ENCODE assay signal across 1 fruit fly cellular context in genomic region chrX:6533101-6533636, dm6.
TF ChIP-seq lines count a peak whose summit lies in the region.

RpL7A (minus strand) TSS chrX:6533348.

TF ChIP-seq in whole organism, embryonic, 481 proteins besides CTCF, POLR2A, EP300 and RAD21 (continued from another document and continues in another):
- TF ChIP-seq CG6813 (GFP tag; optimal IDR thresholded peaks at IDR 0.05; lab: Kevin White, UChicago), result peak; percentile 51
- peak; percentile 22 for TF ChIP-seq CG4854 (GFP tag; optimal IDR thresholded peaks at IDR 0.05; lab: Kevin White, UChicago)
- peak; percentile 19; the same call in 1 of the 2 replicates for TF ChIP-seq CG4360 (GFP tag; IDR thresholded peaks at IDR 0.05; lab: Robert Waterston, UW)
- peak; percentile 35; the same call in 1 of the 2 replicates for TF ChIP-seq Dref (GFP tag; IDR thresholded peaks at IDR 0.05; lab: Robert Waterston, UW)
- TF ChIP-seq CG10654 (GFP tag; optimal IDR thresholded peaks at IDR 0.05; lab: Kevin White, UChicago), result peak; percentile 39
- TF ChIP-seq mam (GFP tag; optimal IDR thresholded peaks at IDR 0.05; lab: Kevin White, UChicago), result peak; percentile 17
- peak; percentile 59 for TF ChIP-seq CG12236 (GFP tag; optimal IDR thresholded peaks at IDR 0.05; lab: Kevin White, UChicago)
- TF ChIP-seq jigr1 (GFP tag; IDR thresholded peaks at IDR 0.05; lab: Robert Waterston, UW), result no peak
- TF ChIP-seq Hr78 (GFP tag; optimal IDR thresholded peaks at IDR 0.05; lab: Kevin White, UChicago), result no peak
- no peak for TF ChIP-seq CG10147 (GFP tag; optimal IDR thresholded peaks at IDR 0.05; lab: Kevin White, UChicago)
- peak; percentile 6 for TF ChIP-seq Max (GFP tag; optimal IDR thresholded peaks at IDR 0.05; lab: Kevin White, UChicago)
- TF ChIP-seq CG9817 (tag; optimal IDR thresholded peaks at IDR 0.05; lab: Kevin White, UChicago), result peak; percentile 25
- no peak for TF ChIP-seq tna (GFP tag; IDR thresholded peaks at IDR 0.05; lab: Robert Waterston, UW; ENCODE audit: partially characterized antibody)
- TF ChIP-seq cad (GFP tag; optimal IDR thresholded peaks at IDR 0.05; lab: Kevin White, UChicago), result no peak
- peak; percentile 27 for TF ChIP-seq Spps (tag; optimal IDR thresholded peaks at IDR 0.05; lab: Kevin White, UChicago)
- TF ChIP-seq CG17385 (GFP tag; optimal IDR thresholded peaks at IDR 0.05; lab: Kevin White, UChicago), result peak; percentile 69
- TF ChIP-seq CG2202 (tag; optimal IDR thresholded peaks at IDR 0.05; lab: Kevin White, UChicago), result peak; percentile 65
- peak; percentile 48 for TF ChIP-seq Mad (GFP tag; optimal IDR thresholded peaks at IDR 0.05; lab: Kevin White, UChicago)
- peak; percentile 60 for TF ChIP-seq CG11723 (GFP tag; optimal IDR thresholded peaks at IDR 0.05; lab: Kevin White, UChicago)
- TF ChIP-seq CG31365 (tag; optimal IDR thresholded peaks at IDR 0.05; lab: Kevin White, UChicago), result peak; percentile 61
- TF ChIP-seq Camta (GFP tag; optimal IDR thresholded peaks at IDR 0.05; lab: Kevin White, UChicago), result peak; percentile 41
- TF ChIP-seq CG11085 (GFP tag; IDR thresholded peaks at IDR 0.05; lab: Robert Waterston, UW), result peak; percentile 45; the same call in 1 of the 2 replicates
- peak; percentile 17 to 46 for TF ChIP-seq chif (GFP tag; optimal IDR thresholded peaks at IDR 0.05; lab: Kevin White, UChicago)
- TF ChIP-seq slbo (GFP tag; IDR thresholded peaks at IDR 0.05; lab: Robert Waterston, UW), result peak; percentile 64
- peak; percentile 87 for TF ChIP-seq Hmr (GFP tag; optimal IDR thresholded peaks at IDR 0.05; lab: Kevin White, UChicago)
- peak; percentile 28 for TF ChIP-seq CG4820 (GFP tag; optimal IDR thresholded peaks at IDR 0.05; lab: Kevin White, UChicago)
- peak; percentile 13 for TF ChIP-seq CG10979 (tag; optimal IDR thresholded peaks at IDR 0.05; lab: Kevin White, UChicago)
- no peak for TF ChIP-seq Ada2b (GFP tag; IDR thresholded peaks at IDR 0.05; lab: Robert Waterston, UW)
- TF ChIP-seq CG17829 (tag; optimal IDR thresholded peaks at IDR 0.05; lab: Kevin White, UChicago), result peak; percentile 23
- TF ChIP-seq grn (GFP tag; optimal IDR thresholded peaks at IDR 0.05; lab: Kevin White, UChicago), result no peak
- TF ChIP-seq pzg (GFP tag; optimal IDR thresholded peaks at IDR 0.05; lab: Kevin White, UChicago), result peak; percentile 60
- no peak for TF ChIP-seq Sry-β (GFP tag; optimal IDR thresholded peaks at IDR 0.05; lab: Kevin White, UChicago)
- TF ChIP-seq CG4282 (GFP tag; optimal IDR thresholded peaks at IDR 0.05; lab: Kevin White, UChicago), result peak; percentile 32
- peak in 1 of 2 experiments; percentile 61 for TF ChIP-seq dpn (GFP tag; optimal IDR thresholded peaks at IDR 0.05; lab: Kevin White, UChicago)
- TF ChIP-seq pros (GFP tag; optimal IDR thresholded peaks at IDR 0.05; lab: Kevin White, UChicago), result no peak
- TF ChIP-seq kah (GFP tag; optimal IDR thresholded peaks at IDR 0.05; lab: Kevin White, UChicago), result peak; percentile 42
- TF ChIP-seq tin (GFP tag; optimal IDR thresholded peaks at IDR 0.05; lab: Kevin White, UChicago), result peak; percentile 28
- peak; percentile 61 for TF ChIP-seq CG8089 (GFP tag; optimal IDR thresholded peaks at IDR 0.05; lab: Kevin White, UChicago)
- no peak for TF ChIP-seq CG3726 (GFP tag; IDR thresholded peaks at IDR 0.05; lab: Robert Waterston, UW)
- TF ChIP-seq Kr (GFP tag; optimal IDR thresholded peaks at IDR 0.05; lab: Kevin White, UChicago), result no peak
- peak; percentile 57 for TF ChIP-seq NK7.1 (GFP tag; optimal IDR thresholded peaks at IDR 0.05; lab: Kevin White, UChicago)
- peak; percentile 30 for TF ChIP-seq twi (tag; optimal IDR thresholded peaks at IDR 0.05; lab: Kevin White, UChicago)
- peak; percentile 25 for TF ChIP-seq trem (tag; optimal IDR thresholded peaks at IDR 0.05; lab: Kevin White, UChicago)
- TF ChIP-seq CG9797 (GFP tag; optimal IDR thresholded peaks at IDR 0.05; lab: Kevin White, UChicago), result peak; percentile 75
- TF ChIP-seq Meics (GFP tag; optimal IDR thresholded peaks at IDR 0.05; lab: Kevin White, UChicago), result peak; percentile 82
- peak; percentile 46 for TF ChIP-seq CG18011 (GFP tag; optimal IDR thresholded peaks at IDR 0.05; lab: Kevin White, UChicago)
- 0 out of 3 replicates have a peak, but pooled peaks have one; percentile 44 for TF ChIP-seq CG14050 (GFP tag; IDR thresholded peaks at IDR 0.05; lab: Robert Waterston, UW)
- no peak for TF ChIP-seq chinmo (GFP tag; IDR thresholded peaks at IDR 0.05; lab: Robert Waterston, UW; ENCODE audit: partially characterized antibody)
- peak; percentile 57 for TF ChIP-seq nau (GFP tag; optimal IDR thresholded peaks at IDR 0.05; lab: Kevin White, UChicago)
- TF ChIP-seq pho (GFP tag; optimal IDR thresholded peaks at IDR 0.05; lab: Kevin White, UChicago), result peak; percentile 14
- peak; percentile 34 for TF ChIP-seq dmrt11E (tag; optimal IDR thresholded peaks at IDR 0.05; lab: Kevin White, UChicago)
- peak; percentile 71 for TF ChIP-seq BtbVII (GFP tag; optimal IDR thresholded peaks at IDR 0.05; lab: Kevin White, UChicago)
- TF ChIP-seq corto (GFP tag; optimal IDR thresholded peaks at IDR 0.05; lab: Kevin White, UChicago), result no peak
- TF ChIP-seq CG4617 (GFP tag; optimal IDR thresholded peaks at IDR 0.05; lab: Kevin White, UChicago; ENCODE audit: borderline replicate concordance), result peak; percentile 3
- TF ChIP-seq Hr39 (optimal IDR thresholded peaks at IDR 0.05; lab: Kevin White, UChicago), result no peak
- peak; percentile 31 for TF ChIP-seq CG18764 (GFP tag; optimal IDR thresholded peaks at IDR 0.05; lab: Kevin White, UChicago)
- TF ChIP-seq CG12659 (GFP tag; optimal IDR thresholded peaks at IDR 0.05; lab: Kevin White, UChicago), result peak; percentile 74
- TF ChIP-seq klu (GFP tag; IDR thresholded peaks at IDR 0.05; lab: Robert Waterston, UW), result no peak
- peak; percentile 80 for TF ChIP-seq Rfx (GFP tag; IDR thresholded peaks at IDR 0.05; lab: Robert Waterston, UW)
- TF ChIP-seq D (optimal IDR thresholded peaks at IDR 0.05; lab: Kevin White, UChicago), result no peak
- TF ChIP-seq D (GFP tag; optimal IDR thresholded peaks at IDR 0.05; lab: Kevin White, UChicago), result peak; percentile 51
- peak; percentile 66 for TF ChIP-seq scrt (GFP tag; optimal IDR thresholded peaks at IDR 0.05; lab: Kevin White, UChicago)
- peak; percentile 46 for TF ChIP-seq CG3163 (GFP tag; optimal IDR thresholded peaks at IDR 0.05; lab: Kevin White, UChicago)
- no peak for TF ChIP-seq D19A (tag; optimal IDR thresholded peaks at IDR 0.05; lab: Kevin White, UChicago)
- peak; percentile 87 for TF ChIP-seq caup (GFP tag; optimal IDR thresholded peaks at IDR 0.05; lab: Kevin White, UChicago; ENCODE audit: severe bottlenecking)
- TF ChIP-seq CG33213 (GFP tag; optimal IDR thresholded peaks at IDR 0.05; lab: Kevin White, UChicago), result peak; percentile 62
- TF ChIP-seq HLH4C (GFP tag; IDR thresholded peaks at IDR 0.05; lab: Robert Waterston, UW; ENCODE audit: partially characterized antibody), result no peak
- peak; percentile 89 for TF ChIP-seq MTF-1 (GFP tag; optimal IDR thresholded peaks at IDR 0.05; lab: Kevin White, UChicago; ENCODE audit: borderline replicate concordance)
- TF ChIP-seq jing (GFP tag; optimal IDR thresholded peaks at IDR 0.05; lab: Kevin White, UChicago), result no peak
- TF ChIP-seq ato (GFP tag; IDR thresholded peaks at IDR 0.05; lab: Robert Waterston, UW; ENCODE audit: partially characterized antibody), result no peak
- TF ChIP-seq CG2889 (GFP tag; IDR thresholded peaks at IDR 0.05; lab: Robert Waterston, UW), result no peak
- peak; percentile 74 for TF ChIP-seq Asciz (GFP tag; optimal IDR thresholded peaks at IDR 0.05; lab: Kevin White, UChicago)
- TF ChIP-seq YL-1 (GFP tag; optimal IDR thresholded peaks at IDR 0.05; lab: Kevin White, UChicago), result peak; percentile 88
- peak; percentile 10 for TF ChIP-seq CG12744 (GFP tag; optimal IDR thresholded peaks at IDR 0.05; lab: Kevin White, UChicago)
- TF ChIP-seq chm (GFP tag; IDR thresholded peaks at IDR 0.05; lab: Robert Waterston, UW), result peak; percentile 88
- no peak for TF ChIP-seq Opbp (GFP tag; IDR thresholded peaks at IDR 0.05; lab: Robert Waterston, UW; ENCODE audit: partially characterized antibody)
- TF ChIP-seq CG10959 (GFP tag; IDR thresholded peaks at IDR 0.05; lab: Robert Waterston, UW), result 0 out of 2 replicates have a peak, but pooled peaks have one; percentile 43
- peak; percentile 76 for TF ChIP-seq Lhr (GFP tag; optimal IDR thresholded peaks at IDR 0.05; lab: Kevin White, UChicago)
- TF ChIP-seq Sox100B (GFP tag; optimal IDR thresholded peaks at IDR 0.05; lab: Kevin White, UChicago), result peak; percentile 65
- peak; percentile 57 for TF ChIP-seq CG3995 (GFP tag; optimal IDR thresholded peaks at IDR 0.05; lab: Kevin White, UChicago)
- TF ChIP-seq CG14860 (GFP tag; IDR thresholded peaks at IDR 0.05; lab: Robert Waterston, UW; ENCODE audit: partially characterized antibody), result no peak
- TF ChIP-seq CG8944 (GFP tag; optimal IDR thresholded peaks at IDR 0.05; lab: Kevin White, UChicago), result no peak
- no peak for TF ChIP-seq CG6791 (GFP tag; IDR thresholded peaks at IDR 0.05; lab: Robert Waterston, UW; ENCODE audit: partially characterized antibody)
- TF ChIP-seq E2f1 (GFP tag; IDR thresholded peaks at IDR 0.05; lab: Robert Waterston, UW), result peak; percentile 46; the same call in 1 of the 2 replicates
- peak; percentile 37 for TF ChIP-seq CG31441 (GFP tag; IDR thresholded peaks at IDR 0.05; lab: Robert Waterston, UW)
- peak; percentile 42 for TF ChIP-seq CG9609 (GFP tag; optimal IDR thresholded peaks at IDR 0.05; lab: Kevin White, UChicago)
- TF ChIP-seq lab (GFP tag; optimal IDR thresholded peaks at IDR 0.05; lab: Kevin White, UChicago), result peak; percentile 82
- no peak for TF ChIP-seq fru (optimal IDR thresholded peaks at IDR 0.05; lab: Kevin White, UChicago)
- peak; percentile 53 for TF ChIP-seq her (GFP tag; optimal IDR thresholded peaks at IDR 0.05; lab: Kevin White, UChicago)
- TF ChIP-seq bigmax (GFP tag; optimal IDR thresholded peaks at IDR 0.05; lab: Kevin White, UChicago), result peak; percentile 37
- TF ChIP-seq mirr (GFP tag; optimal IDR thresholded peaks at IDR 0.05; lab: Kevin White, UChicago), result peak; percentile 81
- TF ChIP-seq h (optimal IDR thresholded peaks at IDR 0.05; lab: Kevin White, UChicago), result no peak
- TF ChIP-seq tap (tag; optimal IDR thresholded peaks at IDR 0.05; lab: Kevin White, UChicago), result peak; percentile 2
- no peak for TF ChIP-seq Ravus (GFP tag; IDR thresholded peaks at IDR 0.05; lab: Robert Waterston, UW)
- peak; percentile 67 for TF ChIP-seq PHDP (tag; optimal IDR thresholded peaks at IDR 0.05; lab: Kevin White, UChicago)
- no peak; the same call in 1 of the 2 replicates for TF ChIP-seq amos (GFP tag; IDR thresholded peaks at IDR 0.05; lab: Robert Waterston, UW; ENCODE audit: partially characterized antibody)
- peak; percentile 44 for TF ChIP-seq salm (tag; optimal IDR thresholded peaks at IDR 0.05; lab: Kevin White, UChicago)
- peak in 1 of 3 experiments; percentile 2 for TF ChIP-seq lola (GFP tag; optimal IDR thresholded peaks at IDR 0.05; lab: Kevin White, UChicago)
- no peak; the same call in 2 of the 3 replicates for TF ChIP-seq Aef1 (GFP tag; IDR thresholded peaks at IDR 0.05; lab: Robert Waterston, UW)
- no peak for TF ChIP-seq sens-2 (GFP tag; IDR thresholded peaks at IDR 0.05; lab: Robert Waterston, UW)
- TF ChIP-seq gsb (GFP tag; IDR thresholded peaks at IDR 0.05; lab: Robert Waterston, UW), result peak; percentile 35; the same call in 1 of the 2 replicates
- peak; percentile 46; the same call in 1 of the 2 replicates for TF ChIP-seq Atf6 (GFP tag; IDR thresholded peaks at IDR 0.05; lab: Robert Waterston, UW)
- no peak for TF ChIP-seq unc-4 (GFP tag; IDR thresholded peaks at IDR 0.05; lab: Robert Waterston, UW; ENCODE audit: partially characterized antibody)
- TF ChIP-seq CG3065 (GFP tag; optimal IDR thresholded peaks at IDR 0.05; lab: Kevin White, UChicago), result no peak
- TF ChIP-seq odd (GFP tag; optimal IDR thresholded peaks at IDR 0.05; lab: Kevin White, UChicago), result peak; percentile 72
- TF ChIP-seq Sin3A (optimal IDR thresholded peaks at IDR 0.05; lab: Kevin White, UChicago), result no peak
- TF ChIP-seq Eip74EF (GFP tag; optimal IDR thresholded peaks at IDR 0.05; lab: Kevin White, UChicago), result peak in 1 of 2 experiments; percentile 58
- TF ChIP-seq CG11695 (GFP tag; IDR thresholded peaks at IDR 0.05; lab: Robert Waterston, UW), result no peak
- TF ChIP-seq CG8765 (GFP tag; IDR thresholded peaks at IDR 0.05; lab: Robert Waterston, UW), result no peak
- TF ChIP-seq Pdp1 (GFP tag; optimal IDR thresholded peaks at IDR 0.05; lab: Kevin White, UChicago), result peak; percentile 7 to 28
- peak; percentile 27 for TF ChIP-seq Dip3 (GFP tag; optimal IDR thresholded peaks at IDR 0.05; lab: Kevin White, UChicago)
- TF ChIP-seq stwl (tag; optimal IDR thresholded peaks at IDR 0.05; lab: Kevin White, UChicago), result no peak
- peak; percentile 22 for TF ChIP-seq CG8388 (GFP tag; optimal IDR thresholded peaks at IDR 0.05; lab: Kevin White, UChicago)
- TF ChIP-seq aop (GFP tag; IDR thresholded peaks at IDR 0.05; lab: Robert Waterston, UW), result no peak
- peak; percentile 66 for TF ChIP-seq Side (GFP tag; optimal IDR thresholded peaks at IDR 0.05; lab: Kevin White, UChicago)
- TF ChIP-seq abd-A (tag; optimal IDR thresholded peaks at IDR 0.05; lab: Kevin White, UChicago), result no peak
- TF ChIP-seq otp (GFP tag; IDR thresholded peaks at IDR 0.05; lab: Robert Waterston, UW), result peak; percentile 73
- TF ChIP-seq CG17359 (tag; optimal IDR thresholded peaks at IDR 0.05; lab: Kevin White, UChicago), result peak; percentile 58
- TF ChIP-seq Ssrp (tag; optimal IDR thresholded peaks at IDR 0.05; lab: Kevin White, UChicago), result no peak
- no peak for TF ChIP-seq br (optimal IDR thresholded peaks at IDR 0.05; lab: Kevin White, UChicago)
- peak; percentile 45 for TF ChIP-seq CG6254 (GFP tag; optimal IDR thresholded peaks at IDR 0.05; lab: Kevin White, UChicago)
- TF ChIP-seq cwo (GFP tag; optimal IDR thresholded peaks at IDR 0.05; lab: Kevin White, UChicago), result peak; percentile 16
- TF ChIP-seq wdn (GFP tag; IDR thresholded peaks at IDR 0.05; lab: Robert Waterston, UW), result 0 out of 2 replicates have a peak, but pooled peaks have one; percentile 52
- no peak for TF ChIP-seq ara (GFP tag; IDR thresholded peaks at IDR 0.05; lab: Robert Waterston, UW)
- TF ChIP-seq usp (GFP tag; optimal IDR thresholded peaks at IDR 0.05; lab: Kevin White, UChicago), result no peak
- no peak for TF ChIP-seq CG7928 (GFP tag; optimal IDR thresholded peaks at IDR 0.05; lab: Kevin White, UChicago)
- no peak for TF ChIP-seq CG2120 (GFP tag; optimal IDR thresholded peaks at IDR 0.05; lab: Kevin White, UChicago)
- TF ChIP-seq D19B (GFP tag; optimal IDR thresholded peaks at IDR 0.05; lab: Kevin White, UChicago), result no peak
- no peak for TF ChIP-seq Lpt (GFP tag; optimal IDR thresholded peaks at IDR 0.05; lab: Kevin White, UChicago)
- TF ChIP-seq gsb-n (tag; optimal IDR thresholded peaks at IDR 0.05; lab: Kevin White, UChicago), result peak; percentile 9
